Fruit fly (Drosophila melanogaster): ENCODE results near the gene CG7789.

- TF ChIP-seq CG8478 (optimal IDR thresholded peaks at IDR 0.05) (no peak), usp (GFP tag; optimal IDR thresholded peaks at IDR 0.05) (no peak)
These were observed 14.7 kb downstream of the CG7789 start, which contains the start of gene CG7829 for dm6 chr3R:29817664-29818063.
